Worm (Caenorhabditis elegans): Measurements from ENCODE around the gene ZK742.7.

The ZK742.7 gene

DNA sequence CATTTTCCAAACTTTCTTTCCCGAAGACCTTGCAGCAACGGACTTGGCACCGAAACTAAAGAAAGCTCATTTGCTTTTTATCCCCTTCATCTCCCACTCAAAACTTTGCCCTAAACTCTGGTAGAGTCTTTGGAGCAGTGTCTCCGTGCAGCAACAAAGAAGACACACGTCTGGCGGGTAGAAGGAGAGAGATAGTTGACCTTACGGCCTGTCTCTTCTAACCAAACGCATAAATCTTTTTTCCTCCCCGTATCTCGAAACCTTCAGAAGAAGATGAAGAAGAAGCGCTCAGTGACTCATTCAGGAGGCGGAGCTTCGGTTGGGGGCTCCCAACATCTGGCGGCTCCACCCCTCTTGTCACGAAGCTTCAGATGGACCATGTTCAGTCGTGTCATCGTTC, 28.2 kb downstream of the ZK742.7 start:
- TF ChIP-seq F49E8.2 (tag; optimal IDR thresholded peaks at IDR 0.05; ENCODE audit: insufficient read depth) (no peak), nhr-80 (tag; optimal IDR thresholded peaks at IDR 0.05) (no peak), F57A8.1 (GFP tag; optimal IDR thresholded peaks at IDR 0.05) (no peak), ceh-91 (GFP tag; IDR thresholded peaks at IDR 0.05) (no peak), lin-26 (GFP tag; IDR thresholded peaks at IDR 0.05) (no peak), unc-130 (GFP tag; optimal IDR thresholded peaks at IDR 0.05) (no peak), ets-4 (GFP tag; optimal IDR thresholded peaks at IDR 0.05) (no peak), dox-1 (GFP tag; IDR thresholded peaks at IDR 0.05) (no peak), rec-8 (tag; optimal IDR thresholded peaks at IDR 0.05) (no peak), snpc-1.1 (tag; optimal IDR thresholded peaks at IDR 0.05; ENCODE audit: insufficient read depth) (no peak), lir-1 (GFP tag; conservative IDR thresholded peaks at IDR 0.05) (no peak), Y53F4B.3 (GFP tag; IDR thresholded peaks at IDR 0.05) (no peak)

- no peak for TF ChIP-seq hmg-20 (GFP tag; IDR thresholded peaks at IDR 0.05)
- no peak for TF ChIP-seq repo-1 (tag; optimal IDR thresholded peaks at IDR 0.05)
- no peak for TF ChIP-seq ztf-3 (GFP tag; optimal IDR thresholded peaks at IDR 0.05)
- TF ChIP-seq unc-62 (GFP tag; optimal IDR thresholded peaks at IDR 0.05), result no peak
- TF ChIP-seq egl-18 (GFP tag; IDR thresholded peaks at IDR 0.05), result no peak
- no peak for TF ChIP-seq athp-1 (tag; optimal IDR thresholded peaks at IDR 0.05)
- no peak for TF ChIP-seq cebp-1 (GFP tag; IDR thresholded peaks at IDR 0.05)
- no peak for TF ChIP-seq cebp-1 (tag; optimal IDR thresholded peaks at IDR 0.05)
- TF ChIP-seq lsy-27 (tag; optimal IDR thresholded peaks at IDR 0.05; ENCODE audit: borderline replicate concordance, insufficient read depth), result no peak
- no peak for TF ChIP-seq Y53G8AR.9 (GFP tag; conservative IDR thresholded peaks at IDR 0.05)
- no peak for TF ChIP-seq C17E4.6 (GFP tag; IDR thresholded peaks at IDR 0.05)
- no peak for TF ChIP-seq somi-1 (GFP tag; optimal IDR thresholded peaks at IDR 0.05)
- no peak for TF ChIP-seq F49E8.2 (tag; optimal IDR thresholded peaks at IDR 0.05; ENCODE audit: insufficient read depth)
- no peak for TF ChIP-seq lsl-1 (GFP tag; optimal IDR thresholded peaks at IDR 0.05)
Measured at ce11 chrV:7826917-7827316, 28.7 kb downstream of the ZK742.7 start, which contains the start of gene mig-6. Gene mig-6 (plus strand): TSS chrV:7827217.

DNA sequence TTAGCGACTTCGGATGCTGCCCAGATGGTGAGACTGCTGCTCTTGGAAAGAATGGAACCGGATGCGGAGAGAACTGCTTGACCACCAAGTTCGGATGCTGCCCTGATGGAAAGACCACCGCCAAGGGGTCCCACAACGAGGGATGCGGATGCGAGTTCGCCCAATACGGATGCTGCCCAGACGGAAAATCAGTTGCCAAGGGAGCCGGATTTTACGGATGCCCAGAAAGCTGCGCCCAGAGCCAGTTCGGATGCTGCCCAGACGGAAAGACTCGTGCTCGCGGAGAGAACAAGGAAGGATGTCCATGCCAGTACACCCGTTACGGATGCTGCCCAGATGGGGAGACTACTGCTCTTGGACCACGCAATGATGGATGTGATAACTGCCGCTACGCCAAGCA, 32.8 kb downstream of the ZK742.7 start:
- 0 out of 2 replicates have a peak, but pooled peaks have one; percentile 29 for TF ChIP-seq F37B4.10 (GFP tag; IDR thresholded peaks at IDR 0.05)
- peak; percentile 84 for TF ChIP-seq zfh-2 (GFP tag; conservative IDR thresholded peaks at IDR 0.05)
- 0 out of 2 replicates have a peak, but pooled peaks have one; percentile 24 for TF ChIP-seq dox-1 (GFP tag; IDR thresholded peaks at IDR 0.05)
- TF ChIP-seq ama-1 (optimal IDR thresholded peaks at IDR 0.05), result no peak
- no peak for TF ChIP-seq ama-1 (GFP tag; optimal IDR thresholded peaks at IDR 0.05)
- 0 out of 2 replicates have a peak, but pooled peaks have one; percentile 19 for TF ChIP-seq ztf-28 (GFP tag; IDR thresholded peaks at IDR 0.05)

DNA sequence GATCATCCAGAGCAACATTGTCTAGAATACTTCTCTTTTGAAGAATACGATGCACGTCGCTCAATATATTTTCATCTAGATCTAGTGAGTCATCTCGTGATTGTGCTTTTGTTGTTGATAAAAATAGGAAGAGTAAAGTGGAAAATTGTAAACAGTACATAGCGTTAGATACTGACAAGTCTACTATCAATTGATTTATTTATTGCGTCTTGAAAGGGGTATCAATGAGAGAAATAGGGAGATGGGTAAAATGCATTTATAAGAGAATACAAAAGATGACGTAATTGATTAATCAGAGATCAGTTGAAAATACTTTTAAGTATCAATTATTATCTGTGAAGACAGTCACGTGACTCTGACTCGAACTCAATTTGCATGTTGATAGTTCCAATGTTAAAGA, 38.7 kb downstream of the ZK742.7 start, which contains the start of gene txt-5:
Gene txt-5 (minus strand): TSS at position 224 of the 400 bp plus-strand sequence.
- TF ChIP-seq zfh-2 (GFP tag; conservative IDR thresholded peaks at IDR 0.05), result no peak
- TF ChIP-seq madf-10 (tag; optimal IDR thresholded peaks at IDR 0.05), result no peak
- TF ChIP-seq T07F8.4 (tag; optimal IDR thresholded peaks at IDR 0.05), result no peak

ce11 chrV:7837809-7838208, 39.6 kb downstream of the ZK742.7 start, which contains the start of gene ttr-33:
Gene ttr-33 (minus strand): TSS chrV:7837909.
- no peak for TF ChIP-seq ekl-4 (GFP tag; IDR thresholded peaks at IDR 0.05)
- no peak for TF ChIP-seq chd-7 (tag; optimal IDR thresholded peaks at IDR 0.05)
- no peak for TF ChIP-seq ceh-79 (tag; optimal IDR thresholded peaks at IDR 0.05)
- TF ChIP-seq F49E8.2 (tag; optimal IDR thresholded peaks at IDR 0.05; ENCODE audit: insufficient read depth), result no peak
- no peak for TF ChIP-seq unc-62 (GFP tag; optimal IDR thresholded peaks at IDR 0.05)
- TF ChIP-seq ama-1 (optimal IDR thresholded peaks at IDR 0.05), result no peak
- TF ChIP-seq ama-1 (GFP tag; optimal IDR thresholded peaks at IDR 0.05), result no peak
- no peak for TF ChIP-seq ceh-40 (GFP tag; IDR thresholded peaks at IDR 0.05)
- TF ChIP-seq nhr-120 (GFP tag; IDR thresholded peaks at IDR 0.05), result no peak
- TF ChIP-seq F37B4.10 (GFP tag; IDR thresholded peaks at IDR 0.05), result no peak
- TF ChIP-seq egl-44 (GFP tag; IDR thresholded peaks at IDR 0.05), result no peak
- TF ChIP-seq ceh-91 (GFP tag; IDR thresholded peaks at IDR 0.05), result no peak
- TF ChIP-seq zim-3 (tag; optimal IDR thresholded peaks at IDR 0.05), result no peak
- TF ChIP-seq cebp-1 (GFP tag; IDR thresholded peaks at IDR 0.05), result no peak
- TF ChIP-seq cebp-1 (tag; optimal IDR thresholded peaks at IDR 0.05), result no peak
- no peak for TF ChIP-seq attf-3 (GFP tag; conservative IDR thresholded peaks at IDR 0.05)
- no peak for TF ChIP-seq die-1 (tag; optimal IDR thresholded peaks at IDR 0.05)
- no peak for TF ChIP-seq nfyb-1 (GFP tag; IDR thresholded peaks at IDR 0.05)
